Worm (Caenorhabditis elegans): Measurements from ENCODE around the gene xol-1.

Gene xol-1

DNA sequence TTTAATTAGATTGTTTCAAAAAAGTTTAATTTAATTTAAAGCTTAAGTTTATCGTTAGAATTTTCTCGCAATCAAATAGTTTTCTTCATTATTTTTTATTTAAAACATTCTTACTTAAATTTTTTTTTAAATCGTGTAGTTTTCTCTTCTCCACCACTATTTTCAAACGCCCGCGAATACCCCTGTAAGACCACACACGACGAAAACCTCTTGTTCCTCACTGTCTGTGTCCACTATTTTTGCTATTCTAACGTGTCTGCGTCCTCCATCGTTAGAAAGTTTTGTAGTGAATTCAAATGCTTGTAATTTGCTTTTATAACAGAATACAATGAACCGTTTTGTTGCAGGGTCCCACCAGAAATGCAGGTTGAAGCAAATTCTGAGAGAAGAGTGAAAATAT lies at the start of gene xol-1:
xol-1 (plus strand) TSS at position 347 of the 400 bp plus-strand sequence.
- TF ChIP-seq che-1 (tag; optimal IDR thresholded peaks at IDR 0.05) (no peak), hlh-6 (tag; optimal IDR thresholded peaks at IDR 0.05) (no peak), syd-9 (tag; optimal IDR thresholded peaks at IDR 0.05) (no peak), ceh-30 (tag; optimal IDR thresholded peaks at IDR 0.05) (no peak), tbx-7 (tag; optimal IDR thresholded peaks at IDR 0.05) (no peak), sdc-2 (tag; optimal IDR thresholded peaks at IDR 0.05) (peak; percentile 83), C08G9.2 (tag; optimal IDR thresholded peaks at IDR 0.05) (no peak), fax-1 (tag; optimal IDR thresholded peaks at IDR 0.05) (no peak)

ce11 chrX:7992102-7992501 lies 49.0 kb upstream of the xol-1 start:
- no peak for TF ChIP-seq rnt-1 (tag; optimal IDR thresholded peaks at IDR 0.05)
- no peak for TF ChIP-seq ceh-45 (GFP tag; IDR thresholded peaks at IDR 0.05)
- no peak for TF ChIP-seq odd-2 (tag; optimal IDR thresholded peaks at IDR 0.05)
- no peak for TF ChIP-seq hlh-6 (tag; optimal IDR thresholded peaks at IDR 0.05)
- no peak for TF ChIP-seq ama-1 (optimal IDR thresholded peaks at IDR 0.05)
- no peak for TF ChIP-seq elt-4 (tag; optimal IDR thresholded peaks at IDR 0.05)
- TF ChIP-seq ceh-31 (tag; optimal IDR thresholded peaks at IDR 0.05), result no peak
- TF ChIP-seq gmeb-2 (tag; optimal IDR thresholded peaks at IDR 0.05), result no peak
- TF ChIP-seq ceh-6 (GFP tag; optimal IDR thresholded peaks at IDR 0.05), result no peak
- no peak for TF ChIP-seq Y22D7AL.16 (tag; optimal IDR thresholded peaks at IDR 0.05)
- TF ChIP-seq npax-4 (tag; optimal IDR thresholded peaks at IDR 0.05), result no peak
- TF ChIP-seq hlh-30 (tag; optimal IDR thresholded peaks at IDR 0.05; ENCODE audit: insufficient read depth), result no peak
- no peak for TF ChIP-seq pax-1 (tag; optimal IDR thresholded peaks at IDR 0.05)
- no peak for TF ChIP-seq fkh-6 (tag; optimal IDR thresholded peaks at IDR 0.05)
- TF ChIP-seq pat-9 (tag; optimal IDR thresholded peaks at IDR 0.05), result no peak
- TF ChIP-seq unc-42 (tag; optimal IDR thresholded peaks at IDR 0.05), result no peak
- no peak for TF ChIP-seq mec-3 (tag; optimal IDR thresholded peaks at IDR 0.05; ENCODE audit: borderline replicate concordance)

ce11 chrX:7994486-7994885 lies 46.6 kb upstream of the xol-1 start:
- peak; percentile 24 for TF ChIP-seq hlh-6 (tag; optimal IDR thresholded peaks at IDR 0.05)
- TF ChIP-seq sdc-2 (tag; optimal IDR thresholded peaks at IDR 0.05), result no peak

DNA sequence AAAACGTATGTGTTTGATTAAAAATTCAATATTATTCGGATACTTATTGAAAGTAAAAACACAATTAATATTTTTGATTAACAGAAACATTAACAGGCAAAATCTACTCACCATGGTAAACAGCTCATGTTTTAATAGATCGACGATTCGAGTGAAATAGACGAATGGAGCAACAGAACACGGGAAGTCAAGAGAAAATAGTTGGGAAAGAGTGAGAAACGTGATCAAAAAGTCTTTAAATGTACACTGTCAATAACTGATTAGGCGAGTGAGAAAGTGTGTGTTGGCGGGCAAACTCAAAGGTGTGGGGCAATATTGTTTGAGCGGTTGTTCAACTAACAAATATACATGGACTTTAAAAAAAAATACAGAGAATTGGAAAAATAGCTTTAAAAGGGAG lies 43.1 kb upstream of the xol-1 start, which contains the start of gene sdpn-1:
sdpn-1 (minus strand) TSS at position 262 of the 400 bp plus-strand sequence.
- no peak for TF ChIP-seq hlh-13 (GFP tag; optimal IDR thresholded peaks at IDR 0.05)
- TF ChIP-seq pros-1 (tag; optimal IDR thresholded peaks at IDR 0.05), result no peak
- no peak for TF ChIP-seq che-1 (tag; optimal IDR thresholded peaks at IDR 0.05)
- no peak for TF ChIP-seq npax-4 (tag; optimal IDR thresholded peaks at IDR 0.05)
- TF ChIP-seq ceh-24 (tag; optimal IDR thresholded peaks at IDR 0.05), result no peak
- TF ChIP-seq T23F11.4 (GFP tag; optimal IDR thresholded peaks at IDR 0.05), result no peak
- no peak for TF ChIP-seq unc-55 (GFP tag; optimal IDR thresholded peaks at IDR 0.05)
- TF ChIP-seq madf-2 (tag; optimal IDR thresholded peaks at IDR 0.05), result no peak
- no peak for TF ChIP-seq dmd-4 (tag; optimal IDR thresholded peaks at IDR 0.05; ENCODE audit: borderline replicate concordance)
- TF ChIP-seq fax-1 (tag; optimal IDR thresholded peaks at IDR 0.05), result no peak
- TF ChIP-seq hlh-6 (tag; optimal IDR thresholded peaks at IDR 0.05), result no peak
- TF ChIP-seq ceh-34 (tag; optimal IDR thresholded peaks at IDR 0.05), result no peak
- no peak for TF ChIP-seq mec-3 (tag; optimal IDR thresholded peaks at IDR 0.05; ENCODE audit: borderline replicate concordance)
- no peak for TF ChIP-seq tbx-7 (tag; optimal IDR thresholded peaks at IDR 0.05)
- no peak for TF ChIP-seq fkh-6 (tag; optimal IDR thresholded peaks at IDR 0.05)
- no peak for TF ChIP-seq lin-11 (tag; optimal IDR thresholded peaks at IDR 0.05)

ce11 chrX:7998942-7999341 lies 42.2 kb upstream of the xol-1 start:
- TF ChIP-seq tbx-2 (tag; optimal IDR thresholded peaks at IDR 0.05) (peak; percentile 30), sox-2 (GFP tag; IDR thresholded peaks at IDR 0.05) (no peak), syd-9 (tag; optimal IDR thresholded peaks at IDR 0.05) (no peak), lim-6 (tag; optimal IDR thresholded peaks at IDR 0.05) (no peak), hlh-30 (tag; optimal IDR thresholded peaks at IDR 0.05; ENCODE audit: insufficient read depth) (no peak), fkh-6 (tag; optimal IDR thresholded peaks at IDR 0.05) (no peak), pax-1 (tag; optimal IDR thresholded peaks at IDR 0.05) (peak; percentile 92), pag-3 (tag; optimal IDR thresholded peaks at IDR 0.05; ENCODE audit: borderline replicate concordance) (no peak)
